Worm (Caenorhabditis elegans) whole organism, midembryonic: ENCODE data around the gene gcy-33.

Experiments used
- T22C8.4 ChIP-seq: fragments of 200-800 bp; sonication (Bioruptor generic); IDR thresholded peaks from 2 replicates; pipeline ENCODE4 v1.3.6; 2022; ENCODE audit warnings: missing genetic modification characterization, missing compliant biosample characterization
- cog-1 ChIP-seq: sonication (generic microtip); optimal IDR thresholded peaks from 2 replicates; lab custom pipeline; 2016; ENCODE audit warnings: missing genetic modification characterization, missing compliant biosample characterization
- flt-1 ChIP-seq: fragments of 200-800 bp; sonication (Bioruptor generic); IDR thresholded peaks from 2 replicates; pipeline ENCODE4 v1.3.6; 2022; ENCODE audit warnings: missing genetic modification characterization, missing compliant biosample characterization
- klf-2 ChIP-seq: fragments of 200-800 bp; sonication (Bioruptor generic); conservative IDR thresholded peaks from 2 replicates; pipeline ENCODE4 v1.3.6; 2022; ENCODE audit warnings: missing genetic modification reagents, missing genetic modification characterization, missing compliant biosample characterization
- ref-1 ChIP-seq: fragments of 200-800 bp; sonication (Bioruptor generic); conservative IDR thresholded peaks from 2 replicates; pipeline ENCODE4 v1.3.6; 2022; ENCODE audit warnings: missing genetic modification reagents, missing genetic modification characterization, missing compliant biosample characterization
- tab-1 ChIP-seq: fragments of 200-800 bp; sonication (Bioruptor generic); IDR thresholded peaks from 2 replicates; pipeline ENCODE4 v1.3.6; 2022; ENCODE audit warnings: missing genetic modification characterization, missing compliant biosample characterization
- ztf-23 ChIP-seq: fragments of 200-800 bp; sonication (Bioruptor generic); IDR thresholded peaks from 2 replicates; pipeline ENCODE4 v1.3.6; 2022; ENCODE audit warnings: missing genetic modification reagents, missing genetic modification characterization, missing compliant biosample characterization
- ztf-29 ChIP-seq: fragments of 200-800 bp; sonication (Bioruptor generic); IDR thresholded peaks from 2 replicates; pipeline ENCODE4 v1.3.6; 2022; ENCODE audit warnings: missing genetic modification reagents, missing genetic modification characterization, missing compliant biosample characterization

DNA sequence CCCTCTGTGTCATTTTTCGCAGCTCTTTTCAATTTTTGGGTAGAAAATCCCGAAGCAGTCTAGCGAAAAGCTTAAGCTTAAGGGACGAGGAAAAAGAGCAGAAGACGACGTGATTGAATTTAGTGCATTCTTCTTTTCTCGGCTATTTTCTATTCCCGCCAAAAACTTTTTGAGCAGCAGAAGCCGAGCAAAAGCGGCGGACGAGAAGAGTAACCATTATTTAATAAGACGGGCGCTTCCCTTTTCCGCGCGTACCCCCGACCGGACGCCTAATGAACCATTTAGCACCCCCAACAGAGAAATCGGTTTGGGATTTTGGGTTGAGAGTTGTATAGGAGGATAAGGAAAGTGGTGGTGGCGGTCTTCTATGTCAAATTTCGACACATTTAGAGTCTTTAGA lies 48.0 kb downstream of the gcy-33 start:
- TF ChIP-seq T22C8.4 (no peak), flt-1 (GFP tag; lab: Robert Waterston, UW) (no peak), tab-1 (GFP tag; lab: Robert Waterston, UW) (no peak), ztf-23 (GFP tag; lab: Robert Waterston, UW) (no peak), cog-1 (tag; lab: Kevin White, UChicago) (no peak), ztf-29 (GFP tag; lab: Robert Waterston, UW) (no peak), klf-2 (GFP tag; lab: Robert Waterston, UW) (no peak), ref-1 (GFP tag; lab: Robert Waterston, UW) (no peak)
